Worm (Caenorhabditis elegans): Measurements from ENCODE around the gene F36H9.5.

DNA sequence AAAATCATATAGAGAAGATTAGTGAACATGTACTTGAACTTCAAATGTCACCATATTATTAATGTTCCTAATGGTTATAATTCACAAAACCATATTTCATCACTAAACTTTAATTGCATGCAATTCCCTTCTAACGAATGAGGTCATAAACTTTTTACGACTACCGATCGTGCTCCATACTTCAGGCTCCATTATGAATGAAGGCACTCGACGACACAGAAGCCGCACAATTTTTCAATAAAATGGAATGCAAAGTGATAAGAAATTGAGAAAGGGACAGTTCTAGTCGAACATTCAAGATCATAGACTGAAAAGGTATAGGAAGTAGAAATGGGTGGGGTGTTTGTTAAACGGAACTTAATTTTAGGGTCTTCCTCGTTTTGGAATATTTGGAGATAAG, 25.7 kb downstream of the F36H9.5 start:
- TF ChIP-seq ztf-11 (tag; optimal IDR thresholded peaks at IDR 0.05) (no peak), lsy-2 (tag; optimal IDR thresholded peaks at IDR 0.05) (no peak), elt-3 (tag; optimal IDR thresholded peaks at IDR 0.05) (no peak), pha-4 (tag; optimal IDR thresholded peaks at IDR 0.05) (no peak), lin-13 (tag; optimal IDR thresholded peaks at IDR 0.05) (no peak), unc-39 (tag; optimal IDR thresholded peaks at IDR 0.05) (no peak), ceh-83 (GFP tag; optimal IDR thresholded peaks at IDR 0.05) (no peak), nhr-12 (tag; optimal IDR thresholded peaks at IDR 0.05) (no peak), flh-1 (GFP tag; optimal IDR thresholded peaks at IDR 0.05) (no peak), snpc-4 (tag; optimal IDR thresholded peaks at IDR 0.05) (no peak)

Data from whole organism, mixed stage, embryonic.